Worm (Caenorhabditis elegans) whole organism, young adult: Measurements from ENCODE around the gene xbx-1.

Experiments
- B0035.1 ChIP-seq: sonication (generic microtip); optimal IDR thresholded peaks from 2 replicates; lab custom pipeline; 2016; ENCODE audit warnings: missing genetic modification characterization, mild to moderate bottlenecking, missing compliant biosample characterization, missing genotype, missing genetic modification reagents
- F23B12.7 ChIP-seq: sonication (generic microtip); optimal IDR thresholded peaks from 2 replicates; lab custom pipeline; 2017; ENCODE audit warnings: missing genetic modification characterization, mild to moderate bottlenecking, missing compliant biosample characterization, antibody characterized with exemption, moderate library complexity; ENCODE audit not compliant: insufficient read depth
- F49E8.2 ChIP-seq: sonication (generic microtip); optimal IDR thresholded peaks from 3 replicates; lab custom pipeline; 2017; ENCODE audit warnings: missing genetic modification characterization, mild to moderate bottlenecking, missing compliant biosample characterization, antibody characterized with exemption, moderate library complexity; ENCODE audit not compliant: insufficient read depth
- T07F8.4 ChIP-seq: sonication (generic microtip); optimal IDR thresholded peaks from 2 replicates; lab custom pipeline; 2016; ENCODE audit warnings: mild to moderate bottlenecking, missing genetic modification characterization, moderate library complexity, missing compliant biosample characterization
- Y53G8AR.9 ChIP-seq: fragments of 200-800 bp; sonication (Bioruptor generic); conservative IDR thresholded peaks from 2 replicates; pipeline ENCODE4 v1.3.6; 2022; ENCODE audit warnings: missing genetic modification reagents, missing genetic modification characterization, missing compliant biosample characterization
- Y79H2A.3 ChIP-seq: fragments of 200-800 bp; sonication (Bioruptor generic); conservative IDR thresholded peaks from 2 replicates; pipeline ENCODE4 v1.3.6; 2022; ENCODE audit warnings: missing genetic modification reagents, missing genetic modification characterization, missing compliant biosample characterization
- atf-7 ChIP-seq: sonication (generic microtip); optimal IDR thresholded peaks from 2 replicates; lab custom pipeline; 2017; ENCODE audit warnings: mild to moderate bottlenecking, missing genetic modification characterization, missing compliant biosample characterization
- ccch-3 ChIP-seq: fragments of 200-800 bp; sonication (Bioruptor generic); optimal IDR thresholded peaks from 2 replicates; lab custom pipeline; 2018; ENCODE audit warnings: mild to moderate bottlenecking, missing genetic modification characterization, missing compliant biosample characterization
- cebp-2 ChIP-seq: fragments of 200-800 bp; sonication (Bioruptor generic); IDR thresholded peaks from 2 replicates; pipeline ENCODE4 v1.3.6; 2022; ENCODE audit warnings: missing genetic modification characterization, missing compliant biosample characterization
- dpl-1 ChIP-seq: fragments of 150-350 bp; optimal IDR thresholded peaks from 2 replicates; lab custom pipeline; 2014; ENCODE audit warnings: missing biosample characterization, missing genetic modification reagents, missing genetic modification characterization
- efl-1 ChIP-seq: fragments of 150-350 bp; optimal IDR thresholded peaks from 2 replicates; lab custom pipeline; 2014; ENCODE audit warnings: missing biosample characterization, missing genetic modification reagents, missing genetic modification characterization
- egl-18 ChIP-seq: fragments of 200-800 bp; sonication (Bioruptor generic); IDR thresholded peaks from 2 replicates; pipeline ENCODE4 v1.3.6; 2022; ENCODE audit warnings: missing genetic modification reagents, missing genetic modification characterization, missing compliant biosample characterization
- egl-44 ChIP-seq: fragments of 200-800 bp; sonication (Bioruptor generic); IDR thresholded peaks from 2 replicates; pipeline ENCODE4 v1.3.6; 2022; ENCODE audit warnings: missing genetic modification reagents, missing genetic modification characterization, missing compliant biosample characterization
- ets-4 ChIP-seq: fragments of 200-800 bp; sonication (Bioruptor generic); optimal IDR thresholded peaks from 2 replicates; lab custom pipeline; 2018; ENCODE audit warnings: mild to moderate bottlenecking, missing genetic modification characterization, missing compliant biosample characterization
- fkh-3 ChIP-seq: sonication (generic microtip); optimal IDR thresholded peaks from 2 replicates; lab custom pipeline; 2016; ENCODE audit warnings: mild to moderate bottlenecking, missing genetic modification characterization, missing compliant biosample characterization
- gei-17 ChIP-seq: fragments of 200-800 bp; sonication (Bioruptor generic); optimal IDR thresholded peaks from 2 replicates; lab custom pipeline; 2018; ENCODE audit warnings: mild to moderate bottlenecking, missing genetic modification characterization, missing compliant biosample characterization
- hlh-12 ChIP-seq: sonication (generic microtip); optimal IDR thresholded peaks from 2 replicates; lab custom pipeline; 2016; ENCODE audit warnings: missing genetic modification characterization, missing compliant biosample characterization
- hlh-26 ChIP-seq: fragments of 200-800 bp; sonication (Bioruptor generic); conservative IDR thresholded peaks from 2 replicates; pipeline ENCODE4 v1.3.6; 2022; ENCODE audit warnings: missing genetic modification reagents, missing genetic modification characterization, missing compliant biosample characterization
- hmg-20 ChIP-seq: fragments of 200-800 bp; sonication (Bioruptor generic); IDR thresholded peaks from 2 replicates; pipeline ENCODE4 v1.3.6; 2022; ENCODE audit warnings: missing genetic modification reagents, missing genetic modification characterization, missing compliant biosample characterization
- hsf-1 ChIP-seq: fragments of 200-800 bp; sonication (Bioruptor generic); IDR thresholded peaks from 2 replicates; pipeline ENCODE4 v1.3.6; 2022; ENCODE audit warnings: missing genetic modification reagents, missing genetic modification characterization, missing compliant biosample characterization
- let-526 ChIP-seq: fragments of 200-800 bp; sonication (Bioruptor generic); IDR thresholded peaks from 2 replicates; pipeline ENCODE4 v1.3.6; 2022; ENCODE audit warnings: missing genetic modification reagents, missing genetic modification characterization, missing compliant biosample characterization
- let-607 ChIP-seq, 2 experiments: fragments of 200-800 bp in 1 of 2; sonication (Bioruptor generic) in 1 of 2; sonication (generic microtip) in 1 of 2; optimal IDR thresholded peaks; 2 replicates each; lab custom pipeline; 2016 to 2018; ENCODE audit warnings: mild to moderate bottlenecking in 2 of 2, missing compliant biosample characterization in 2 of 2, missing genetic modification characterization in 2 of 2, moderate library complexity in 2 of 2, missing genotype in 1 of 2
- lin-40 ChIP-seq: sonication (generic microtip); optimal IDR thresholded peaks from 2 replicates; lab custom pipeline; 2016; ENCODE audit warnings: missing genetic modification characterization, mild to moderate bottlenecking, missing compliant biosample characterization, missing genotype, missing genetic modification reagents
- lir-1 ChIP-seq: fragments of 200-800 bp; sonication (Bioruptor generic); conservative IDR thresholded peaks from 2 replicates; pipeline ENCODE4 v1.3.6; 2022; ENCODE audit warnings: missing genetic modification reagents, missing genetic modification characterization, missing compliant biosample characterization
- lsl-1 ChIP-seq: fragments of 200-800 bp; sonication (Bioruptor generic); optimal IDR thresholded peaks from 2 replicates; lab custom pipeline; 2018; ENCODE audit warnings: mild to moderate bottlenecking, missing genetic modification characterization, moderate library complexity, missing compliant biosample characterization
- lsy-27 ChIP-seq: sonication (generic microtip); optimal IDR thresholded peaks from 2 replicates; lab custom pipeline; 2017; ENCODE audit warnings: missing genetic modification characterization, mild to moderate bottlenecking, missing compliant biosample characterization, antibody characterized with exemption, missing genotype, borderline replicate concordance; ENCODE audit not compliant: insufficient read depth
- madf-3 ChIP-seq: fragments of 200-800 bp; sonication (Bioruptor generic); IDR thresholded peaks from 2 replicates; pipeline ENCODE4 v1.3.6; 2022; ENCODE audit warnings: missing genetic modification reagents, missing genetic modification characterization, missing compliant biosample characterization
- madf-6 ChIP-seq: fragments of 200-800 bp; sonication (Bioruptor generic); IDR thresholded peaks from 2 replicates; pipeline ENCODE4 v1.3.6; 2022; ENCODE audit warnings: missing genetic modification reagents, missing genetic modification characterization, missing compliant biosample characterization
- mcd-1 ChIP-seq: fragments of 200-800 bp; sonication (Bioruptor generic); IDR thresholded peaks from 2 replicates; pipeline ENCODE4 v1.3.6; 2022; ENCODE audit warnings: missing genetic modification reagents, missing genetic modification characterization, missing compliant biosample characterization
- nfya-1 ChIP-seq: sonication (generic microtip); optimal IDR thresholded peaks from 2 replicates; lab custom pipeline; 2017; ENCODE audit warnings: antibody characterized with exemption, missing compliant biosample characterization, missing genetic modification characterization, borderline replicate concordance; ENCODE audit not compliant: insufficient read depth
- nfya-2 ChIP-seq: fragments of 200-800 bp; sonication (Bioruptor generic); IDR thresholded peaks from 2 replicates; pipeline ENCODE4 v1.3.6; 2022; ENCODE audit warnings: missing genetic modification reagents, missing genetic modification characterization, missing compliant biosample characterization
- nfyb-1 ChIP-seq: fragments of 200-800 bp; sonication (Bioruptor generic); IDR thresholded peaks from 2 replicates; pipeline ENCODE4 v1.3.6; 2022; ENCODE audit warnings: missing genetic modification reagents, missing genetic modification characterization, missing compliant biosample characterization
- nhr-90 ChIP-seq: sonication (generic microtip); optimal IDR thresholded peaks from 2 replicates; lab custom pipeline; 2016; ENCODE audit warnings: missing genotype, mild to moderate bottlenecking, missing genetic modification characterization, missing compliant biosample characterization
- rcor-1 ChIP-seq: fragments of 200-800 bp; sonication (Bioruptor generic); IDR thresholded peaks from 2 replicates; pipeline ENCODE4 v1.3.6; 2022; ENCODE audit warnings: missing genetic modification reagents, missing genetic modification characterization, missing compliant biosample characterization
- rec-8 ChIP-seq, 2 experiments: sonication (generic microtip); optimal IDR thresholded peaks; 2 replicates each; lab custom pipeline; 2016; ENCODE audit warnings: mild to moderate bottlenecking in 2 of 2, missing genetic modification characterization in 2 of 2, missing genetic modification reagents in 2 of 2, missing genotype in 2 of 2, missing biosample characterization in 1 of 2, missing compliant biosample characterization in 1 of 2, moderate library complexity in 1 of 2
- sdz-38 ChIP-seq: sonication (generic microtip); optimal IDR thresholded peaks from 2 replicates; lab custom pipeline; 2016; ENCODE audit warnings: missing genotype, missing genetic modification characterization, missing compliant biosample characterization
- snpc-1.1 ChIP-seq: sonication (generic microtip); optimal IDR thresholded peaks from 2 replicates; lab custom pipeline; 2017; ENCODE audit warnings: missing genetic modification characterization, mild to moderate bottlenecking, missing compliant biosample characterization, antibody characterized with exemption, moderate library complexity, missing genotype, missing genetic modification reagents; ENCODE audit not compliant: insufficient read depth
- snpc-3.4 ChIP-seq: sonication (generic microtip); optimal IDR thresholded peaks from 2 replicates; lab custom pipeline; 2017; ENCODE audit warnings: missing genetic modification characterization, mild to moderate bottlenecking, missing compliant biosample characterization, antibody characterized with exemption, moderate library complexity, missing genotype, missing genetic modification reagents
- somi-1 ChIP-seq: fragments of 200-800 bp; sonication (Bioruptor generic); optimal IDR thresholded peaks from 2 replicates; lab custom pipeline; 2018; ENCODE audit warnings: mild to moderate bottlenecking, missing genetic modification characterization, missing compliant biosample characterization
- tbx-9 ChIP-seq: sonication (generic microtip); optimal IDR thresholded peaks from 2 replicates; lab custom pipeline; 2016; ENCODE audit warnings: borderline replicate concordance, missing genetic modification characterization, inconsistent platforms, missing compliant biosample characterization
- tlf-1 ChIP-seq: fragments of 200-800 bp; sonication (Bioruptor generic); optimal IDR thresholded peaks from 2 replicates; lab custom pipeline; 2018; ENCODE audit warnings: mild to moderate bottlenecking, missing genetic modification characterization, missing compliant biosample characterization
- unc-130 ChIP-seq: sonication (generic microtip); optimal IDR thresholded peaks from 2 replicates; lab custom pipeline; 2016; ENCODE audit warnings: missing genetic modification reagents, missing genetic modification characterization, missing compliant biosample characterization
- unc-62 ChIP-seq: fragments of 150-350 bp; optimal IDR thresholded peaks from 2 replicates; lab custom pipeline; 2014; ENCODE audit warnings: missing biosample characterization, missing genetic modification reagents, missing genetic modification characterization
- ztf-18 ChIP-seq: sonication (generic microtip); optimal IDR thresholded peaks from 2 replicates; lab custom pipeline; 2016; ENCODE audit warnings: missing genotype, mild to moderate bottlenecking, missing genetic modification characterization, missing compliant biosample characterization
- ztf-26 ChIP-seq: sonication (generic microtip); optimal IDR thresholded peaks from 2 replicates; lab custom pipeline; 2017; ENCODE audit warnings: missing genetic modification characterization, missing compliant biosample characterization
- ztf-3 ChIP-seq: fragments of 200-800 bp; sonication (Bioruptor generic); optimal IDR thresholded peaks from 2 replicates; lab custom pipeline; 2018; ENCODE audit warnings: mild to moderate bottlenecking, missing genetic modification characterization, missing compliant biosample characterization
- ztf-6 ChIP-seq: fragments of 200-800 bp; sonication (Bioruptor generic); IDR thresholded peaks from 2 replicates; pipeline ENCODE4 v1.3.6; 2022; ENCODE audit warnings: missing genetic modification reagents, missing genetic modification characterization, missing compliant biosample characterization

xbx-1 gene

ce11 chrV:15002184-15002690 is 22.2 kb downstream of the xbx-1 start, which contains the start of the genes fib-1 and mut-15 (continued):
- TF ChIP-seq egl-44 = 0 out of 2 replicates have a peak, but pooled peaks have one; percentile 45
- peak; percentile 34 for TF ChIP-seq atf-7 (tag; lab: Kevin White, UChicago)
- peak; percentile 54 for TF ChIP-seq dpl-1 (GFP tag; lab: Kevin White, UChicago)
- peak; percentile 75 for TF ChIP-seq ztf-26 (tag; lab: Kevin White, UChicago)
- peak; percentile 99 for TF ChIP-seq mcd-1 (GFP tag; lab: Robert Waterston, UW)
- TF ChIP-seq ztf-6 (GFP tag; lab: Robert Waterston, UW) = no peak
- peak; percentile 72 for TF ChIP-seq unc-130
- peak; percentile 81 for TF ChIP-seq F49E8.2 (tag; lab: Kevin White, UChicago)
- TF ChIP-seq Y79H2A.3 (GFP tag; lab: Robert Waterston, UW) = no peak
- no peak for TF ChIP-seq ets-4 (GFP tag; lab: Kevin White, UChicago)
- peak; percentile 86 for TF ChIP-seq lsl-1
- no peak for TF ChIP-seq T07F8.4
- peak; percentile 66 for TF ChIP-seq efl-1
- TF ChIP-seq ccch-3 (GFP tag; lab: Kevin White, UChicago) = no peak
- TF ChIP-seq unc-62 (GFP tag; lab: Kevin White, UChicago) = no peak
- no peak for TF ChIP-seq nhr-90 (tag; lab: Kevin White, UChicago)
- peak; percentile 80 for TF ChIP-seq tlf-1 (GFP tag; lab: Kevin White, UChicago)
- peak; percentile 23 for TF ChIP-seq snpc-1.1 (tag; lab: Kevin White, UChicago)
- TF ChIP-seq somi-1 (GFP tag; lab: Kevin White, UChicago) = peak; percentile 41
- TF ChIP-seq snpc-3.4 = no peak
- TF ChIP-seq hmg-20 (GFP tag; lab: Robert Waterston, UW) = no peak
- TF ChIP-seq egl-18 (GFP tag; lab: Robert Waterston, UW) = no peak
- TF ChIP-seq F23B12.7 = peak; percentile 86
- no peak for TF ChIP-seq madf-3
- no peak for TF ChIP-seq sdz-38
- no peak for TF ChIP-seq nfya-2 (GFP tag; lab: Robert Waterston, UW)
- peak; percentile 71 for TF ChIP-seq hsf-1
- TF ChIP-seq Y53G8AR.9 (GFP tag; lab: Robert Waterston, UW) = peak; percentile 82
- TF ChIP-seq cebp-2 (GFP tag; lab: Robert Waterston, UW) = no peak
- no peak for TF ChIP-seq tbx-9
- peak; percentile 86 for TF ChIP-seq lin-40 (tag; lab: Kevin White, UChicago)
- no peak for TF ChIP-seq B0035.1
- no peak for TF ChIP-seq fkh-3
- no peak for TF ChIP-seq hlh-12 (tag; lab: Kevin White, UChicago)
- peak; percentile 86 for TF ChIP-seq rcor-1 (GFP tag; lab: Robert Waterston, UW)
- no peak for TF ChIP-seq rec-8 (tag; optimal IDR thresholded peaks at IDR 0.05; lab: Kevin White, UChicago)
- peak; percentile 84 for TF ChIP-seq madf-6 (GFP tag; lab: Robert Waterston, UW)
- peak; percentile 87 for TF ChIP-seq nfyb-1 (GFP tag; lab: Robert Waterston, UW)
- TF ChIP-seq nfya-1 (tag; lab: Kevin White, UChicago) = no peak
- peak in 1 of 2 experiments; percentile 52 for TF ChIP-seq let-607 (tag; optimal IDR thresholded peaks at IDR 0.05; lab: Kevin White, UChicago)
- TF ChIP-seq ztf-3 = no peak
- TF ChIP-seq gei-17 = no peak
- TF ChIP-seq lir-1 (GFP tag; lab: Robert Waterston, UW) = peak; percentile 54; the same call in 1 of the 2 replicates
- TF ChIP-seq lsy-27 (tag; lab: Kevin White, UChicago) = no peak
- 0 out of 2 replicates have a peak, but pooled peaks have one; percentile 61 for TF ChIP-seq let-526
- TF ChIP-seq ztf-18 (tag; lab: Kevin White, UChicago) = peak; percentile 50
- no peak for TF ChIP-seq hlh-26 (GFP tag; lab: Robert Waterston, UW)
